Fruit fly (Drosophila melanogaster) whole organism, pupa: ENCODE measurements around the gene CG10958.

ENCODE experiments used
- CG10348 ChIP-seq: fragments of 200-800 bp; sonication (Bioruptor generic); IDR thresholded peaks from 2 replicates; pipeline ENCODE4 v1.3.6; 2022; ENCODE audit warnings: missing biosample characterization, missing genetic modification characterization
- CG12605 ChIP-seq: fragments of 200-800 bp; sonication (Bioruptor generic); IDR thresholded peaks from 2 replicates; pipeline ENCODE4 v1.3.6; 2022; ENCODE audit warnings: missing biosample characterization, missing genetic modification characterization
- CG13204 ChIP-seq: fragments of 200-800 bp; sonication (Bioruptor generic); optimal IDR thresholded peaks from 2 replicates; lab custom pipeline; 2018; ENCODE audit warnings: missing biosample characterization, mild to moderate bottlenecking, missing genetic modification characterization, moderate library complexity
- CG14655 ChIP-seq: fragments of 200-800 bp; sonication (Bioruptor generic); optimal IDR thresholded peaks from 3 replicates; lab custom pipeline; 2017; ENCODE audit warnings: mild to moderate bottlenecking, missing biosample characterization, missing genetic modification reagents, missing genetic modification characterization
- CG15710 ChIP-seq: fragments of 200-800 bp; sonication (Bioruptor generic); optimal IDR thresholded peaks from 2 replicates; lab custom pipeline; 2018; ENCODE audit warnings: missing biosample characterization, mild to moderate bottlenecking, missing genetic modification characterization, moderate library complexity
- CG17806 ChIP-seq: fragments of 200-800 bp; sonication (Bioruptor generic); optimal IDR thresholded peaks from 2 replicates; lab custom pipeline; 2018; ENCODE audit warnings: missing biosample characterization, mild to moderate bottlenecking, missing genetic modification characterization, moderate library complexity
- CG32121 ChIP-seq: fragments of 200-800 bp; sonication (Bioruptor generic); IDR thresholded peaks from 2 replicates; pipeline ENCODE4 v1.3.6; 2022; ENCODE audit warnings: missing biosample characterization, missing genetic modification characterization
- CG34367 ChIP-seq: fragments of 200-800 bp; sonication (Bioruptor generic); optimal IDR thresholded peaks from 2 replicates; lab custom pipeline; 2018; ENCODE audit warnings: missing biosample characterization, mild to moderate bottlenecking, missing genetic modification characterization
- CG4496 ChIP-seq: fragments of 200-800 bp; sonication (Bioruptor generic); IDR thresholded peaks from 3 replicates; pipeline ENCODE4 v1.3.6; 2022; ENCODE audit warnings: missing biosample characterization, missing genetic modification characterization
- CG8159 ChIP-seq: fragments of 200-800 bp; sonication (Bioruptor generic); optimal IDR thresholded peaks from 3 replicates; lab custom pipeline; 2018; ENCODE audit warnings: missing biosample characterization, mild to moderate bottlenecking, missing genetic modification characterization, moderate library complexity
- CG8301 ChIP-seq: fragments of 200-800 bp; sonication (Bioruptor generic); optimal IDR thresholded peaks from 2 replicates; lab custom pipeline; 2018; ENCODE audit warnings: missing biosample characterization, mild to moderate bottlenecking, missing genetic modification characterization
- CG9948 ChIP-seq: fragments of 200-800 bp; sonication (Bioruptor generic); optimal IDR thresholded peaks from 2 replicates; lab custom pipeline; 2018; ENCODE audit warnings: missing biosample characterization, mild to moderate bottlenecking, missing genetic modification characterization, moderate library complexity
- D1 ChIP-seq: fragments of 200-800 bp; sonication (Bioruptor generic); optimal IDR thresholded peaks from 2 replicates; lab custom pipeline; 2018; ENCODE audit warnings: missing biosample characterization, mild to moderate bottlenecking, missing genetic modification characterization, moderate library complexity
- EcR ChIP-seq: fragments of 200-800 bp; sonication (Bioruptor generic); optimal IDR thresholded peaks from 3 replicates; lab custom pipeline; 2019; ENCODE audit warnings: missing biosample characterization, missing genetic modification characterization, mild to moderate bottlenecking, moderate library complexity, missing genetic modification reagents
- Ets98B ChIP-seq: fragments of 200-800 bp; sonication (Bioruptor generic); IDR thresholded peaks from 2 replicates; pipeline ENCODE4 v1.3.6; 2022; ENCODE audit warnings: missing biosample characterization, missing genetic modification characterization
- Pif1A ChIP-seq: fragments of 200-800 bp; sonication (Bioruptor generic); optimal IDR thresholded peaks from 3 replicates; lab custom pipeline; 2016; ENCODE audit warnings: missing biosample characterization, missing genetic modification characterization
- Pif1B ChIP-seq: fragments of 200-800 bp; sonication (Bioruptor generic); optimal IDR thresholded peaks from 3 replicates; lab custom pipeline; 2016; ENCODE audit warnings: missing biosample characterization, missing genetic modification characterization
- Snoo ChIP-seq: fragments of 200-800 bp; sonication (Bioruptor generic); optimal IDR thresholded peaks from 3 replicates; lab custom pipeline; 2017; ENCODE audit warnings: missing biosample characterization, mild to moderate bottlenecking, missing genetic modification characterization, inconsistent platforms
- fd96Ca ChIP-seq: fragments of 200-800 bp; sonication (Bioruptor generic); IDR thresholded peaks from 3 replicates; pipeline ENCODE4 v1.3.6; 2022; ENCODE audit warnings: missing biosample characterization, missing genetic modification characterization
- gl ChIP-seq: fragments of 200-800 bp; sonication (Bioruptor generic); optimal IDR thresholded peaks from 2 replicates; lab custom pipeline; 2018; ENCODE audit warnings: missing biosample characterization, mild to moderate bottlenecking, missing genetic modification characterization
- rn ChIP-seq: fragments of 200-800 bp; sonication (Bioruptor generic); IDR thresholded peaks from 2 replicates; pipeline ENCODE4 v1.3.6; 2022; ENCODE audit warnings: missing biosample characterization, missing genetic modification characterization

Gene CG10958

dm6 chrX:8125224-8125649 is 6.8 kb upstream of the CG10958 start:
- no peak for TF ChIP-seq CG10348 (GFP tag; lab: Robert Waterston, UW)
- no peak for TF ChIP-seq CG9948 (tag; lab: Kevin White, UChicago)
- no peak for TF ChIP-seq EcR (GFP tag; lab: Kevin White, UChicago)
- TF ChIP-seq gl (tag; lab: Kevin White, UChicago) = no peak
- TF ChIP-seq fd96Ca (GFP tag; lab: Robert Waterston, UW) = no peak
- TF ChIP-seq CG14655 = peak; percentile 45
- TF ChIP-seq CG34367 (tag; lab: Kevin White, UChicago) = no peak
- no peak for TF ChIP-seq CG13204
- TF ChIP-seq Pif1B (GFP tag; lab: Kevin White, UChicago) = no peak
- no peak for TF ChIP-seq CG12605
- no peak for TF ChIP-seq D1 (tag; lab: Kevin White, UChicago)
- no peak for TF ChIP-seq CG8159 (tag; lab: Kevin White, UChicago)
- no peak for TF ChIP-seq Pif1A (GFP tag; lab: Kevin White, UChicago)
- TF ChIP-seq CG8301 = peak; percentile 8
- 0 out of 3 replicates have a peak, but pooled peaks have one; percentile 37 for TF ChIP-seq CG4496 (GFP tag; lab: Robert Waterston, UW)
- 0 out of 2 replicates have a peak, but pooled peaks have one; percentile 13 for TF ChIP-seq Ets98B
- TF ChIP-seq CG17806 (tag; lab: Kevin White, UChicago) = no peak
- TF ChIP-seq CG15710 (tag; lab: Kevin White, UChicago) = no peak
- no peak for TF ChIP-seq Snoo (tag; lab: Kevin White, UChicago)
- peak; percentile 24; the same call in 1 of the 2 replicates for TF ChIP-seq CG32121 (GFP tag; lab: Robert Waterston, UW)
- 0 out of 2 replicates have a peak, but pooled peaks have one; percentile 15 for TF ChIP-seq rn (GFP tag; lab: Robert Waterston, UW)

- TF ChIP-seq CG17806 (tag; lab: Kevin White, UChicago) (no peak), fd96Ca (GFP tag; lab: Robert Waterston, UW) (peak; percentile 42; the same call in 1 of the 3 replicates), Ets98B (peak; percentile 30), Pif1A (GFP tag; lab: Kevin White, UChicago) (no peak), Pif1B (GFP tag; lab: Kevin White, UChicago) (no peak), CG8301 (peak; percentile 28)
These were observed 5.9 kb upstream of the CG10958 start for dm6 chrX:8126149-8126548.

dm6 chrX:8128133-8128532 is 4.0 kb upstream of the CG10958 start:
- no peak for TF ChIP-seq CG13204
- TF ChIP-seq CG32121 (GFP tag; lab: Robert Waterston, UW) = no peak
- TF ChIP-seq CG8301 = no peak
- TF ChIP-seq EcR (GFP tag; lab: Kevin White, UChicago) = no peak
- no peak for TF ChIP-seq Snoo (tag; lab: Kevin White, UChicago)
- TF ChIP-seq rn (GFP tag; lab: Robert Waterston, UW) = no peak

dm6 chrX:8129204-8129997 is 2.7 kb upstream of the CG10958 start, which contains the start of gene CG2116:
Gene CG2116 (plus strand): TSS chrX:8129812.
- TF ChIP-seq Ets98B (no peak), CG4496 (GFP tag; lab: Robert Waterston, UW) (peak; percentile 47; the same call in 1 of the 3 replicates)

- TF ChIP-seq CG13204 = no peak
- no peak for TF ChIP-seq Snoo (tag; lab: Kevin White, UChicago)
- TF ChIP-seq CG17806 (tag; lab: Kevin White, UChicago) = no peak
- no peak for TF ChIP-seq EcR (GFP tag; lab: Kevin White, UChicago)
- TF ChIP-seq rn (GFP tag; lab: Robert Waterston, UW) = no peak
- TF ChIP-seq CG10348 (GFP tag; lab: Robert Waterston, UW) = no peak
- TF ChIP-seq Pif1B (GFP tag; lab: Kevin White, UChicago) = no peak
- no peak for TF ChIP-seq CG34367 (tag; lab: Kevin White, UChicago)
- no peak for TF ChIP-seq CG8301
- TF ChIP-seq Pif1A (GFP tag; lab: Kevin White, UChicago) = no peak
- no peak for TF ChIP-seq CG12605
- no peak for TF ChIP-seq Ets98B
- TF ChIP-seq CG15710 (tag; lab: Kevin White, UChicago) = no peak
- no peak for TF ChIP-seq CG9948 (tag; lab: Kevin White, UChicago)
- TF ChIP-seq D1 (tag; lab: Kevin White, UChicago) = no peak
- no peak for TF ChIP-seq fd96Ca (GFP tag; lab: Robert Waterston, UW)
- no peak for TF ChIP-seq CG4496 (GFP tag; lab: Robert Waterston, UW)
- no peak for TF ChIP-seq CG14655
- TF ChIP-seq CG32121 (GFP tag; lab: Robert Waterston, UW) = no peak
- no peak for TF ChIP-seq gl (tag; lab: Kevin White, UChicago)
- TF ChIP-seq, all 21 proteins: peak for 0
These were observed 3.4 kb downstream of the CG10958 start, which contains the start of the genes cyr and CG2120 for dm6 chrX:8135420-8135874. Gene cyr (minus strand): TSS chrX:8135713. Gene CG2120 (plus strand): TSS chrX:8135824.

dm6 chrX:8137285-8137684 is 5.2 kb downstream of the CG10958 start:
- no peak for TF ChIP-seq rn (GFP tag; lab: Robert Waterston, UW)
- TF ChIP-seq CG10348 (GFP tag; lab: Robert Waterston, UW) = no peak
- TF ChIP-seq CG9948 (tag; lab: Kevin White, UChicago) = no peak
- no peak for TF ChIP-seq Pif1A (GFP tag; lab: Kevin White, UChicago)
- no peak for TF ChIP-seq CG13204
- no peak for TF ChIP-seq CG4496 (GFP tag; lab: Robert Waterston, UW)
- TF ChIP-seq fd96Ca (GFP tag; lab: Robert Waterston, UW) = no peak
- TF ChIP-seq gl (tag; lab: Kevin White, UChicago) = no peak
- TF ChIP-seq CG12605 = no peak
- TF ChIP-seq CG32121 (GFP tag; lab: Robert Waterston, UW) = no peak
- no peak for TF ChIP-seq CG8159 (tag; lab: Kevin White, UChicago)
- TF ChIP-seq CG8301 = no peak
- TF ChIP-seq CG14655 = no peak
- TF ChIP-seq, all 21 proteins: peak for 0
